Worm (Caenorhabditis elegans): ENCODE results near the gene R09H10.3.

- TF ChIP-seq W03F9.2 (tag; optimal IDR thresholded peaks at IDR 0.05) = no peak
- TF ChIP-seq him-1 (tag; optimal IDR thresholded peaks at IDR 0.05) = no peak
- TF ChIP-seq dao-5 (tag; optimal IDR thresholded peaks at IDR 0.05) = no peak
These were observed 5.5 kb downstream of the R09H10.3 start for ce11 chrIV:10612281-10612680.
